Worm (Caenorhabditis elegans) whole organism, L2 larva: ENCODE results near the gene F43C11.7.

Experiments used
- C34F6.9 ChIP-seq: fragments of 150-350 bp; optimal IDR thresholded peaks from 2 replicates; lab custom pipeline; 2014; ENCODE audit warnings: missing biosample characterization, missing genetic modification characterization
- R02D3.7 ChIP-seq: fragments of 150-350 bp; optimal IDR thresholded peaks from 2 replicates; lab custom pipeline; 2014; ENCODE audit warnings: missing biosample characterization, missing genetic modification characterization
- Y55F3AM.14 ChIP-seq: fragments of 200-800 bp; sonication (Bioruptor generic); optimal IDR thresholded peaks from 2 replicates; lab custom pipeline; 2018; ENCODE audit warnings: mild to moderate bottlenecking, missing genetic modification characterization, missing compliant biosample characterization
- ZK546.5 ChIP-seq: sonication (generic microtip); optimal IDR thresholded peaks from 2 replicates; lab custom pipeline; 2017; ENCODE audit warnings: missing biosample characterization, missing genetic modification characterization
- ceh-16 ChIP-seq: fragments of 150-350 bp; optimal IDR thresholded peaks from 2 replicates; lab custom pipeline; 2014; ENCODE audit warnings: missing biosample characterization, missing genetic modification characterization
- ceh-82 ChIP-seq: fragments of 150-350 bp; optimal IDR thresholded peaks from 2 replicates; lab custom pipeline; 2014; ENCODE audit warnings: missing biosample characterization, missing genetic modification characterization
- crh-2 ChIP-seq: sonication (generic microtip); optimal IDR thresholded peaks from 2 replicates; lab custom pipeline; 2017; ENCODE audit warnings: missing biosample characterization, missing genetic modification characterization
- dmd-4 ChIP-seq: sonication (generic microtip); optimal IDR thresholded peaks from 2 replicates; lab custom pipeline; 2017; ENCODE audit warnings: missing biosample characterization, missing genetic modification characterization
- elt-1 ChIP-seq: fragments of 150-350 bp; optimal IDR thresholded peaks from 2 replicates; lab custom pipeline; 2014; ENCODE audit warnings: missing biosample characterization, missing genetic modification characterization
- gmeb-1 ChIP-seq: fragments of 150-350 bp; optimal IDR thresholded peaks from 2 replicates; lab custom pipeline; 2014; ENCODE audit warnings: missing biosample characterization, missing genetic modification characterization
- lin-11 ChIP-seq: fragments of 150-350 bp; sonication (generic microtip); optimal IDR thresholded peaks from 2 replicates; lab custom pipeline; 2014; ENCODE audit warnings: missing biosample characterization, missing genetic modification characterization, inconsistent platforms, mixed read lengths
- lin-13 ChIP-seq: fragments of 150-350 bp; optimal IDR thresholded peaks from 2 replicates; lab custom pipeline; 2014; ENCODE audit warnings: missing biosample characterization, missing genetic modification reagents, missing genetic modification characterization
- lsy-2 ChIP-seq, 2 experiments: fragments of 150-350 bp in 1 of 2; sonication (generic microtip) in 1 of 2; optimal IDR thresholded peaks; 2 replicates each; lab custom pipeline; 2014 to 2017; ENCODE audit warnings: missing biosample characterization in 2 of 2, missing genetic modification characterization in 2 of 2
- mab-5 ChIP-seq: fragments of 150-350 bp; optimal IDR thresholded peaks from 2 replicates; lab custom pipeline; 2014; ENCODE audit warnings: missing biosample characterization, missing genetic modification characterization
- mbf-1 ChIP-seq: sonication (generic microtip); optimal IDR thresholded peaks from 2 replicates; lab custom pipeline; 2017; ENCODE audit warnings: missing biosample characterization, missing genetic modification characterization
- mdl-1 ChIP-seq, 2 experiments: fragments of 150-350 bp in 1 of 2; sonication (generic microtip) in 1 of 2; optimal IDR thresholded peaks; 2 replicates each; lab custom pipeline; 2017; ENCODE audit warnings: missing biosample characterization in 2 of 2, missing genetic modification characterization in 2 of 2
- nhr-10 ChIP-seq: sonication (generic microtip); optimal IDR thresholded peaks from 2 replicates; lab custom pipeline; 2017; ENCODE audit warnings: missing biosample characterization, missing genetic modification characterization
- nhr-11 ChIP-seq: fragments of 150-350 bp; optimal IDR thresholded peaks from 2 replicates; lab custom pipeline; 2014; ENCODE audit warnings: missing biosample characterization, missing genetic modification characterization
- nhr-129 ChIP-seq: fragments of 150-350 bp; optimal IDR thresholded peaks from 2 replicates; lab custom pipeline; 2014; ENCODE audit warnings: missing biosample characterization, missing genetic modification characterization
- nhr-21 ChIP-seq: fragments of 150-350 bp; optimal IDR thresholded peaks from 2 replicates; lab custom pipeline; 2014; ENCODE audit warnings: missing biosample characterization, missing genetic modification characterization
- nhr-23 ChIP-seq: fragments of 150-350 bp; optimal IDR thresholded peaks from 2 replicates; lab custom pipeline; 2014; ENCODE audit warnings: missing biosample characterization, missing genetic modification reagents, missing genetic modification characterization
- nhr-25 ChIP-seq: fragments of 150-350 bp; sonication (generic microtip); optimal IDR thresholded peaks from 3 replicates; lab custom pipeline; 2014; ENCODE audit warnings: missing biosample characterization, missing genetic modification characterization
- nhr-6 ChIP-seq: fragments of 150-350 bp; optimal IDR thresholded peaks from 2 replicates; lab custom pipeline; 2014; ENCODE audit warnings: missing biosample characterization, missing genetic modification characterization
- nhr-77 ChIP-seq: fragments of 150-350 bp; optimal IDR thresholded peaks from 2 replicates; lab custom pipeline; 2014; ENCODE audit warnings: missing biosample characterization, missing genetic modification characterization
- peb-1 ChIP-seq: fragments of 150-350 bp; optimal IDR thresholded peaks from 2 replicates; lab custom pipeline; 2014; ENCODE audit warnings: missing biosample characterization, missing genetic modification characterization
- skn-1 ChIP-seq: sonication (generic microtip); optimal IDR thresholded peaks from 2 replicates; lab custom pipeline; 2017; ENCODE audit warnings: missing biosample characterization, missing genetic modification characterization
- sma-3 ChIP-seq: sonication (generic microtip); optimal IDR thresholded peaks from 2 replicates; lab custom pipeline; 2016; ENCODE audit warnings: missing genetic modification reagents, missing genetic modification characterization, missing compliant biosample characterization
- sma-9 ChIP-seq, 2 experiments: fragments of 150-350 bp in 1 of 2; sonication (generic microtip) in 1 of 2; optimal IDR thresholded peaks; 2 replicates each; lab custom pipeline; 2014 to 2016; ENCODE audit warnings: missing genetic modification characterization in 2 of 2, mild to moderate bottlenecking in 1 of 2, missing biosample characterization in 1 of 2, missing compliant biosample characterization in 1 of 2, missing genetic modification reagents in 1 of 2, moderate library complexity in 1 of 2
- unc-55 ChIP-seq: fragments of 150-350 bp; sonication (generic microtip); optimal IDR thresholded peaks from 3 replicates; lab custom pipeline; 2014; ENCODE audit warnings: missing biosample characterization, missing genetic modification reagents, missing genetic modification characterization
- unc-62 ChIP-seq: fragments of 150-350 bp; optimal IDR thresholded peaks from 2 replicates; lab custom pipeline; 2014; ENCODE audit warnings: missing biosample characterization, missing genetic modification reagents, missing genetic modification characterization
- zag-1 ChIP-seq: fragments of 150-350 bp; optimal IDR thresholded peaks from 2 replicates; lab custom pipeline; 2014; ENCODE audit warnings: missing biosample characterization, missing genetic modification characterization
- ztf-1 ChIP-seq: fragments of 200-800 bp; sonication (Bioruptor generic); conservative IDR thresholded peaks from 2 replicates; pipeline ENCODE4 v1.3.6; 2022; ENCODE audit warnings: missing genetic modification characterization, missing compliant biosample characterization

The F43C11.7 gene

DNA sequence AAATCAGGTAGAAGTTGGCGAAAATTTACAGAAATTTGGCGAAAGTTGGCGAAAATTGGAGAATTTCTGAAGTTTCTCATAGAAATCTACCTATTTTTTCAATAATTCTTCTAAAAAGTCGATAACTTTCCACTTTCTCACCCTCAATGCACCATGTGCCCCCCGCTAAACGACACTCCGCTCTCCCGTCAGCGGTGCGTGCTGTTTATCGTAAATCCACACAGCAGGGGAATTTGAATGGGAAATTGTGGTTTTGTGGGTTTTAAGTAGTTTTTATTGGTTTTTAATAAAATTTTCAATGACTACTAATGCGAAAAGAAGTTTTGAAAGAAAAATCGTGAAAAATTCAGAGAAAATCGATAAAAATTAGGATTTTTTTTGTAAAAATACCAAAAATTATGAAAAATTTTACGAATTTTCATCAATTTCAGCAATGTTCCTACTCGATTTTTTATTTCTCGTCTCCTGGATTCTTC, 6.3 kb downstream of the F43C11.7 start, which contains the start of gene F43C11.6:
F43C11.6 (plus strand) TSS at position 426 of the 476 bp plus-strand sequence.
- TF ChIP-seq nhr-10 (tag; lab: Kevin White, UChicago): no peak
- peak; percentile 69 for TF ChIP-seq R02D3.7 (tag; lab: Kevin White, UChicago)
- no peak for TF ChIP-seq nhr-23 (tag; lab: Kevin White, UChicago)
- TF ChIP-seq unc-55 (GFP tag; lab: Kevin White, UChicago): peak; percentile 62
- peak; percentile 16 for TF ChIP-seq C34F6.9 (tag; lab: Kevin White, UChicago)
- TF ChIP-seq lsy-2 (tag; optimal IDR thresholded peaks at IDR 0.05; lab: Kevin White, UChicago): peak in 1 of 2 experiments; percentile 61
- peak; percentile 42 for TF ChIP-seq lin-13 (GFP tag; lab: Kevin White, UChicago)
- TF ChIP-seq ceh-82 (tag; lab: Kevin White, UChicago): no peak
- TF ChIP-seq mdl-1 (tag; optimal IDR thresholded peaks at IDR 0.05; lab: Kevin White, UChicago): no peak
- TF ChIP-seq nhr-129 (tag; lab: Kevin White, UChicago): peak; percentile 13
- TF ChIP-seq crh-2: peak; percentile 9
- TF ChIP-seq, all 48 proteins: peak for 7

DNA sequence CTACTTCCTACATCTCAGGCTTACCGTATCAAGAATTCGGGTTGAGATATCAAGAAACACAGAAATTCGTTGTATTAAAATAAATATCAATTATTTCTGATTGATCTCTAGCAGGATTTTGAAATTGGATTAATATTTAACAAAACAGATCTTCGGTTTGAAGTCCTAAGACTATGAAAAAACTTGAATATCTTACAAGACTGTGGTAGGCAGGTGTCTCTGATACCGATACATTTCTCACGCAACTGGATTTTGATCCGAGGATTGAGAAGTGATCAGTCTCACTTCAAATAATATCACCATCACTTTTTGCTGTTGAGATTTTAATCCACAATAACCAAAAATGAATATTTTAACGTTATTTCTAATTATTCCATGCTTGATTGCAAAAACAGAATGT, 11.0 kb downstream of the F43C11.7 start, which contains the start of gene F43C11.4:
F43C11.4 (plus strand) TSS at position 301 of the 400 bp plus-strand sequence.
- TF ChIP-seq nhr-11 (tag; lab: Kevin White, UChicago): no peak
- TF ChIP-seq R02D3.7 (tag; lab: Kevin White, UChicago): no peak
- no peak for TF ChIP-seq elt-1 (tag; lab: Kevin White, UChicago)
- no peak for TF ChIP-seq ZK546.5 (tag; lab: Kevin White, UChicago)

DNA sequence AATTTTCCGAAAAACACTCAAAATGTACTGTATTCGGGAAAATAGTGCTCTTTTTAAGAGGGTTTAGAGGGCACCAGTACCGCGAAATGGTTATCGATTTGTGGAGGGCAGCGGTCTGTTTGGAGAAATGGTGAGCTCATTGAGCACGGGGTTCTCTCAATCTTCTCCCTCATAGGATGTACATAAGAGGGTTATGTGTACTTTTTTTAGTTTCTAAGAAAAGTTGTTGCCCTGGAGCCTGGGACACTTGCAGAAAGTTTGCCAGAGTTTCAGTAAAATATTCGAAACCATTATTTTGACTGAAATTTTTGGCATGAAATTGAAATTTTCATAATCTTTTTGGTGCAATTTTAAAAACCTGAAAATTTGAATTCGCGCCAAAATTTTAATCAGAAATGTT, 16.8 kb downstream of the F43C11.7 start, which contains the start of gene F43C11.10:
F43C11.10 (minus strand) TSS at position 101 of the 400 bp plus-strand sequence.
- TF ChIP-seq mbf-1: no peak
- TF ChIP-seq ceh-16 (tag; lab: Kevin White, UChicago): no peak
- TF ChIP-seq lin-11 (tag; lab: Kevin White, UChicago): no peak
- TF ChIP-seq crh-2: no peak
- TF ChIP-seq sma-9 (GFP tag; optimal IDR thresholded peaks at IDR 0.05; lab: Kevin White, UChicago): no peak
- no peak for TF ChIP-seq sma-9 (tag; optimal IDR thresholded peaks at IDR 0.05; lab: Kevin White, UChicago)
- no peak for TF ChIP-seq nhr-21 (tag; lab: Kevin White, UChicago)
- TF ChIP-seq ztf-1: no peak
- no peak for TF ChIP-seq mab-5 (tag; lab: Kevin White, UChicago)
- no peak for TF ChIP-seq R02D3.7 (tag; lab: Kevin White, UChicago)
- TF ChIP-seq, all 48 proteins: peak for 0

DNA sequence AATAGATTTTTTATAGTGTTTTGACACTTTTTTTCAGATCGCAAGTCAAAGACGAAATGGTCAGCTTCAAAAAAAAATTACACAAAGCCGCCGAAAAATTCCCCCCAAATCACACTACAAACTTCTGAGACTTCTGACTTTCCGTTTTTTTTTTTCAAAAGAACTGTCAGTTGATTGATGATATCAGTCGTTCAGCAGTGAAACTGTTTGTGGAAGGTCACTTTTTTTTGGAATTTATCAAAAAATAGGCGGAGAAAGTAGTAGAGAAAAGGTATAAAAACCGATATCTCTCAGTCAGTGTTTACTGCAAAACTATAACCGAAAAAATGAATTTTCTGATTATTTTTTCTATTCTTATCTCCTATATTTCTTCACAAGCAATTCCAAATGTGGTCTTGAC, 17.3 kb downstream of the F43C11.7 start, which contains the start of gene F43C11.3:
F43C11.3 (plus strand) TSS at position 301 of the 400 bp plus-strand sequence.
- TF ChIP-seq unc-55 (GFP tag; lab: Kevin White, UChicago) (no peak), sma-9 (GFP tag; optimal IDR thresholded peaks at IDR 0.05; lab: Kevin White, UChicago) (no peak), sma-9 (tag; optimal IDR thresholded peaks at IDR 0.05; lab: Kevin White, UChicago) (no peak), zag-1 (tag; lab: Kevin White, UChicago) (no peak), gmeb-1 (no peak), mab-5 (tag; lab: Kevin White, UChicago) (no peak), nhr-21 (tag; lab: Kevin White, UChicago) (no peak), R02D3.7 (tag; lab: Kevin White, UChicago) (no peak), ZK546.5 (tag; lab: Kevin White, UChicago) (no peak), nhr-11 (tag; lab: Kevin White, UChicago) (no peak), dmd-4 (no peak), nhr-6 (no peak), sma-3 (no peak), crh-2 (no peak), peb-1 (no peak)

DNA sequence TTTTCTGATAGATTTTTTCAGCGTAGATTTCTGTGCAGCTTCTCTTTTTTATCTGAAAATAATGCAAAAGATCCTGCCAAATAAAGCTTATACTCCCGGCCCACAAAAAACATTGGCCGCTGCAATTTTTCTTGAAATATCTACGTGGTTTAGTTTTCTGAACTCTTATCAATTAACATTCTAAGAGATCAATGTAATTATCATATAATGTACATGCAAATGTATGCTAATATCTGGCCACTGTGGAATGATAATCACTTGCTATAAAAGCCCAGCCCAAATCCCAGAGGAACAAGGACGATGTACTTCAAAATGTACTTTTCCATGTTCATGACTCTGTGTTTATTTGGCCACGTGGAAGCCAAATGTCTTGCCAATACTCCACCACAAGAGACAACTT, 18.8 kb downstream of the F43C11.7 start, which contains the start of gene F43C11.2:
F43C11.2 (plus strand) TSS at position 301 of the 400 bp plus-strand sequence.
- no peak for TF ChIP-seq Y55F3AM.14 (GFP tag; lab: Kevin White, UChicago)
- TF ChIP-seq nhr-25 (tag; lab: Kevin White, UChicago): no peak
- no peak for TF ChIP-seq lin-11 (tag; lab: Kevin White, UChicago)
- TF ChIP-seq nhr-10 (tag; lab: Kevin White, UChicago): no peak
- TF ChIP-seq crh-2: no peak
- TF ChIP-seq unc-62 (GFP tag; lab: Kevin White, UChicago): no peak
- TF ChIP-seq sma-3: no peak
- no peak for TF ChIP-seq ceh-82 (tag; lab: Kevin White, UChicago)
- TF ChIP-seq nhr-77 (tag; lab: Kevin White, UChicago): no peak
- TF ChIP-seq mbf-1: no peak
- no peak for TF ChIP-seq skn-1 (tag; lab: Kevin White, UChicago)
